Fruit fly (Drosophila melanogaster): ENCODE results near the gene CG14042.

Gene CG14042

DNA sequence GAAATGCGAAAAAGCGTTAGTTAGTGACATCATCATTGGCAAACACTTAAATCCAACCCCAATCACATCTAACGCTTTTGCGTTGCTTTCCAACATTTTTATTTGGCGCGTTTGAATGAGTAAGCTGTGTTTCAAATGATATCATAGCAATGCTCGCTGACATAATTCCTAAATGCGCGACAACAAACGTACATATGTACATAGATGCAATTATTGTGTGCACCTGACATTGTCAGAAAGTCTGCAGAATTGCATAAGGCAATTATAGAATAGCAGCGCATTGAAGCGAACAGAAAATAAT, 39.3 kb upstream of the CG14042 start:
- TF ChIP-seq Snoo (tag; optimal IDR thresholded peaks at IDR 0.05): no peak
- TF ChIP-seq CG14655 (GFP tag; optimal IDR thresholded peaks at IDR 0.05): no peak
- no peak for TF ChIP-seq CG15710 (tag; optimal IDR thresholded peaks at IDR 0.05)
- no peak for TF ChIP-seq CG8301 (tag; optimal IDR thresholded peaks at IDR 0.05)
- TF ChIP-seq Pif1A (GFP tag; optimal IDR thresholded peaks at IDR 0.05): no peak
- no peak for TF ChIP-seq Pif1B (GFP tag; optimal IDR thresholded peaks at IDR 0.05)
- no peak for TF ChIP-seq CG17806 (tag; optimal IDR thresholded peaks at IDR 0.05)
- no peak for TF ChIP-seq rn (GFP tag; IDR thresholded peaks at IDR 0.05)
- TF ChIP-seq CG10348 (GFP tag; IDR thresholded peaks at IDR 0.05): no peak
- TF ChIP-seq Ets98B (GFP tag; IDR thresholded peaks at IDR 0.05): no peak
- no peak for TF ChIP-seq fd96Ca (GFP tag; IDR thresholded peaks at IDR 0.05)
- TF ChIP-seq CG32121 (GFP tag; IDR thresholded peaks at IDR 0.05): no peak
- no peak for TF ChIP-seq CG13204 (GFP tag; optimal IDR thresholded peaks at IDR 0.05)
- TF ChIP-seq CG12605 (GFP tag; IDR thresholded peaks at IDR 0.05): no peak
- TF ChIP-seq D1 (tag; optimal IDR thresholded peaks at IDR 0.05): no peak
- no peak for TF ChIP-seq CG8159 (tag; optimal IDR thresholded peaks at IDR 0.05)
- no peak for TF ChIP-seq CG9948 (tag; optimal IDR thresholded peaks at IDR 0.05)
- no peak for TF ChIP-seq EcR (GFP tag; optimal IDR thresholded peaks at IDR 0.05)
- TF ChIP-seq CG34367 (tag; optimal IDR thresholded peaks at IDR 0.05): no peak

DNA sequence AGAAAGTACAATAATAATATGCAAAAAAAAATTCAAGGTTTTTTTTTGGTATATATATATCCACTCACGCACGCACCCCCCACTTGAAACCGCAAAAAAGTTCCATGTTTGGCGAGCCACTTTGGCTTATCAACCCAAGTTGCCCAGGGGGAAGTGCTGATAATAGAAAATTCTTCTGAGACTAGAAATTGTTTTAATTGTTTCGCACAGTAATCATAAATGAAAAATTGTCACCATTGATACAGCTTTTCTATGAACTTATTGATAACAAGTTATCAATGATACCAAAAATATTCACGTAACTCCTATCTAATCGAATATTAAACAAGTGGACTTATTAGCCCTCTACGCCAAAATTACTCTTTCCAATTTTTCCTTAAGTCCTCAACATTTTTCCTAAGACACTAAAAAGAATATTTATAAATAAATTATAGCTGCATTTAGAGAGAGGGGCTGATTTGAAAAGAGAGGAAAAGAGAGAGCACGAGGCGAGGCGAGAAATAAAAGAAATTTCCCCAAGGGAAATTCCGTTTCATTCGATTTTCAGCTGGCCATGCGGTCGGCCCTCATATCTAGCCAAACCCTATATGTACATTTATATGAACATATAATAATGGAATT, 38.8 kb upstream of the CG14042 start:
- no peak for TF ChIP-seq CG14655 (GFP tag; optimal IDR thresholded peaks at IDR 0.05)
- TF ChIP-seq CG12605 (GFP tag; IDR thresholded peaks at IDR 0.05): no peak
- TF ChIP-seq Pif1B (GFP tag; optimal IDR thresholded peaks at IDR 0.05): no peak
- no peak for TF ChIP-seq CG34367 (tag; optimal IDR thresholded peaks at IDR 0.05)
- no peak for TF ChIP-seq CG32121 (GFP tag; IDR thresholded peaks at IDR 0.05)
- TF ChIP-seq CG13204 (GFP tag; optimal IDR thresholded peaks at IDR 0.05): no peak
- TF ChIP-seq CG10348 (GFP tag; IDR thresholded peaks at IDR 0.05): no peak

- TF ChIP-seq CG34367 (tag; optimal IDR thresholded peaks at IDR 0.05) (peak; percentile 54), CG15710 (tag; optimal IDR thresholded peaks at IDR 0.05) (peak; percentile 52), Snoo (tag; optimal IDR thresholded peaks at IDR 0.05) (peak; percentile 37), Pif1A (GFP tag; optimal IDR thresholded peaks at IDR 0.05) (peak; percentile 68), EcR (GFP tag; optimal IDR thresholded peaks at IDR 0.05) (peak; percentile 80), rn (GFP tag; IDR thresholded peaks at IDR 0.05) (peak; percentile 83), CG10348 (GFP tag; IDR thresholded peaks at IDR 0.05) (peak; percentile 36; the same call in 1 of the 2 replicates), CG17806 (tag; optimal IDR thresholded peaks at IDR 0.05) (peak; percentile 48), CG8301 (tag; optimal IDR thresholded peaks at IDR 0.05) (peak; percentile 78), gl (tag; optimal IDR thresholded peaks at IDR 0.05) (no peak), CG12605 (GFP tag; IDR thresholded peaks at IDR 0.05) (peak; percentile 60), CG9948 (tag; optimal IDR thresholded peaks at IDR 0.05) (peak; percentile 53), Ets98B (GFP tag; IDR thresholded peaks at IDR 0.05) (peak; percentile 90), CG32121 (GFP tag; IDR thresholded peaks at IDR 0.05) (peak; percentile 87), D1 (tag; optimal IDR thresholded peaks at IDR 0.05) (no peak), CG4496 (GFP tag; IDR thresholded peaks at IDR 0.05) (peak; percentile 87), CG14655 (GFP tag; optimal IDR thresholded peaks at IDR 0.05) (peak; percentile 84), CG8159 (tag; optimal IDR thresholded peaks at IDR 0.05) (peak; percentile 62), Pif1B (GFP tag; optimal IDR thresholded peaks at IDR 0.05) (peak; percentile 65), fd96Ca (GFP tag; IDR thresholded peaks at IDR 0.05) (peak; percentile 92), CG13204 (GFP tag; optimal IDR thresholded peaks at IDR 0.05) (no peak)
Observed at dm6 chr2L:4999389-5000032, 38.0 kb upstream of the CG14042 start.

DNA sequence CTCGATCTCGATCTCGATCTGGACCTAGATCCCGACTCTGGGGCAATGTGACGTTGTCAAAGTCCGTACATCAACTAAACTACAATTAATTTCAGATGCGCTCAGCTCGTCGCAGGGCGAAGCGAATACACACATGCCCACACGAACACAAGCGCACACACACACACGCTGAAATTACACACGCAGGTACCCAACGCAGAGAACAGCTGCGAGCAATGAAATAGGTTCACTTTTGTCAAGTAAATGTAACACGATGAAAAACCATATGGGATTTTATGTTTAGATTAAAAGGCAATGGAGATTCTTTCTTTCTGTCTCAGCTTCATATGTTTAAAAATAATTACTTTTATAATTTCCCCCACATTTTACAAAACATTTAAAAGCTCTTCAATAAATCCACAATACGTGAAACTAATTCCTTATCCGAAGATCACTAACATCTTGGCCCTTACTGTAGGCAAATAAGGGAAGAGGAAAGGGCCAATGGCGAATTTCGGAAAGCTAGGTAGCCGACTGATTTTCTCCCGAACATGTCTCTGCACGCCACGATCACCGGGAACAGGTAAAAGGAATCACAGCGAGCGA, 37.1 kb upstream of the CG14042 start:
- TF ChIP-seq Ets98B (GFP tag; IDR thresholded peaks at IDR 0.05) (peak; percentile 66), CG9948 (tag; optimal IDR thresholded peaks at IDR 0.05) (peak; percentile 87), CG12605 (GFP tag; IDR thresholded peaks at IDR 0.05) (peak; percentile 59; the same call in 1 of the 2 replicates), CG8301 (tag; optimal IDR thresholded peaks at IDR 0.05) (peak; percentile 70), CG14655 (GFP tag; optimal IDR thresholded peaks at IDR 0.05) (peak; percentile 84), Pif1A (GFP tag; optimal IDR thresholded peaks at IDR 0.05) (peak; percentile 87), CG4496 (GFP tag; IDR thresholded peaks at IDR 0.05) (peak; percentile 63), CG10348 (GFP tag; IDR thresholded peaks at IDR 0.05) (no peak), CG8159 (tag; optimal IDR thresholded peaks at IDR 0.05) (peak; percentile 91), Snoo (tag; optimal IDR thresholded peaks at IDR 0.05) (peak; percentile 73), rn (GFP tag; IDR thresholded peaks at IDR 0.05) (0 out of 2 replicates have a peak, but pooled peaks have one; percentile 7), Pif1B (GFP tag; optimal IDR thresholded peaks at IDR 0.05) (peak; percentile 85), gl (tag; optimal IDR thresholded peaks at IDR 0.05) (peak; percentile 66), CG13204 (GFP tag; optimal IDR thresholded peaks at IDR 0.05) (peak; percentile 83), CG17806 (tag; optimal IDR thresholded peaks at IDR 0.05) (peak; percentile 83), D1 (tag; optimal IDR thresholded peaks at IDR 0.05) (peak; percentile 85), CG34367 (tag; optimal IDR thresholded peaks at IDR 0.05) (peak; percentile 85), CG32121 (GFP tag; IDR thresholded peaks at IDR 0.05) (peak; percentile 32), CG15710 (tag; optimal IDR thresholded peaks at IDR 0.05) (peak; percentile 93), fd96Ca (GFP tag; IDR thresholded peaks at IDR 0.05) (peak; percentile 69), EcR (GFP tag; optimal IDR thresholded peaks at IDR 0.05) (peak; percentile 47)

DNA sequence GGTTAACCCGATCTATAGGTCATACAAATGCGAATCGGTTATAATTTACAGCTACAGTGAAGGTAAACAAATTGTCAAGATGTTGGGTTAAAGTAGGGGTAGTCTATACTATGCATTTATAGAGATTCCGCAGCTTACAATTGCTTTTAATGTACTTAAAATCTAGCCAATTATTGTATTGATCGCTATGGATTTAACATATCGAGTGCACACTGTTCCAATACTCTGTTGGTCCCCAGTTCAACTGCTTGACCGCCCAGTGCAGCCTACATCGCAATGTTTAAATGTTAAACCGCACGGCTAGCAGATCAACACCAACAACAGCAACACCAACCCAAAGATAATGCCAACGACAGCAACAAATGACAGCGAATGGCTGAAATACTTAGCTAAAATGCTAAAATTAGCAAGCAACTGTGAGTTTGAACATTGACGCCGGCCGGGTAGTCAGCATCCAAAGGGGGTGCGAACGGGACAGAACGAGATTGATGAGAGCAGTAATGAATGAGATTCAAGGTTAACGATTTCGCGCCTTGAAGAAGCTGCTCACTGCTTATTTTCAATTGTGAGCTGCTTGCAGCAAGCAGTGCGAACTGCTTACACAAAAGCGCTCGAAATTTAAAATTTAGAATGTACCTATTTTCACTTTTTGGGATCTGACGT, 36.5 kb upstream of the CG14042 start:
- TF ChIP-seq EcR (GFP tag; optimal IDR thresholded peaks at IDR 0.05): no peak
- TF ChIP-seq CG9948 (tag; optimal IDR thresholded peaks at IDR 0.05): no peak
- TF ChIP-seq CG4496 (GFP tag; IDR thresholded peaks at IDR 0.05): peak; percentile 70
- no peak for TF ChIP-seq CG12605 (GFP tag; IDR thresholded peaks at IDR 0.05)
- no peak for TF ChIP-seq Snoo (tag; optimal IDR thresholded peaks at IDR 0.05)
- peak; percentile 59 for TF ChIP-seq Ets98B (GFP tag; IDR thresholded peaks at IDR 0.05)
- TF ChIP-seq rn (GFP tag; IDR thresholded peaks at IDR 0.05): peak; percentile 41; the same call in 1 of the 2 replicates
- no peak for TF ChIP-seq CG14655 (GFP tag; optimal IDR thresholded peaks at IDR 0.05)
- peak; percentile 42 for TF ChIP-seq CG10348 (GFP tag; IDR thresholded peaks at IDR 0.05)
- TF ChIP-seq CG17806 (tag; optimal IDR thresholded peaks at IDR 0.05): no peak
- no peak for TF ChIP-seq Pif1A (GFP tag; optimal IDR thresholded peaks at IDR 0.05)
- TF ChIP-seq CG32121 (GFP tag; IDR thresholded peaks at IDR 0.05): peak; percentile 33; the same call in 1 of the 2 replicates
- TF ChIP-seq gl (tag; optimal IDR thresholded peaks at IDR 0.05): no peak
- peak; percentile 60; the same call in 2 of the 3 replicates for TF ChIP-seq fd96Ca (GFP tag; IDR thresholded peaks at IDR 0.05)
- TF ChIP-seq CG8301 (tag; optimal IDR thresholded peaks at IDR 0.05): no peak
- no peak for TF ChIP-seq CG34367 (tag; optimal IDR thresholded peaks at IDR 0.05)
- TF ChIP-seq CG15710 (tag; optimal IDR thresholded peaks at IDR 0.05): no peak
- TF ChIP-seq D1 (tag; optimal IDR thresholded peaks at IDR 0.05): no peak
- no peak for TF ChIP-seq Pif1B (GFP tag; optimal IDR thresholded peaks at IDR 0.05)

Data from whole organism, pupa.